Worm (Caenorhabditis elegans) whole organism, late embryonic: ENCODE results near the gene nhr-34.

ENCODE experiments used
- pag-3 ChIP-seq: sonication (generic microtip); optimal IDR thresholded peaks from 2 replicates; lab custom pipeline; 2016; ENCODE audit warnings: missing compliant biosample characterization, missing genetic modification characterization, borderline replicate concordance
- tbx-2 ChIP-seq: sonication (generic microtip); optimal IDR thresholded peaks from 2 replicates; lab custom pipeline; 2016; ENCODE audit warnings: missing genetic modification characterization, missing compliant biosample characterization

DNA sequence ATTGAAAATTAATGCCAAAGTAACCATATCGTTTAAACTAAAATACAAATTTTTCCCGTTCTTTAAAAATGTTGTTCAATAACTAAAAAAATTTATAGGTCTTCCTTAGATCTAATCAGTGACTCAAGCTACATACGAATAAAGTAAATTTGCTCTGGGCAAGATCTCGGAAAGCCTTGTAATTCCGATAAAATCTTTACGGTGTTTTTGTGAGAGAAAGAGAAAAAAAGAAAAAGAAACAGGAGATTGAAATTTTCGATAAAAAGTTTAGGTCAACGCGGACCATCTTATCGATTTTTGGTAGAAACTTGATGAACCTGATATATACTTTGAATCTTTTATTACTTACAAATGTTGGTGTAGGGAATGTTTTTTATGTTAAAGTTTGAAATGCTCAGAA, 47.7 kb upstream of the nhr-34 start:
- no peak for TF ChIP-seq tbx-2 (tag; lab: Kevin White, UChicago)
- TF ChIP-seq pag-3 (tag; lab: Kevin White, UChicago), result no peak
